Fruit fly (Drosophila melanogaster): ENCODE data around the gene CG14414.

CG14414 gene

dm6 chrX:14603600-14604182, 23.3 kb downstream of the CG14414 start (continued):
- TF ChIP-seq Abd-B (GFP tag; optimal IDR thresholded peaks at IDR 0.05), result peak; percentile 33
- TF ChIP-seq ERR (GFP tag; optimal IDR thresholded peaks at IDR 0.05), result no peak
- no peak for TF ChIP-seq ac (GFP tag; optimal IDR thresholded peaks at IDR 0.05)
- TF ChIP-seq CkIIα-i1 (GFP tag; IDR thresholded peaks at IDR 0.05), result no peak
- TF ChIP-seq Max (GFP tag; optimal IDR thresholded peaks at IDR 0.05), result no peak
- TF ChIP-seq CG2678 (tag; optimal IDR thresholded peaks at IDR 0.05), result no peak
- TF ChIP-seq sr (GFP tag; IDR thresholded peaks at IDR 0.05), result no peak
- TF ChIP-seq br (optimal IDR thresholded peaks at IDR 0.05), result no peak
- peak; percentile 67 for TF ChIP-seq Med (GFP tag)
- TF ChIP-seq bsh (GFP tag; optimal IDR thresholded peaks at IDR 0.05), result no peak
- TF ChIP-seq Side (GFP tag; optimal IDR thresholded peaks at IDR 0.05), result no peak
- TF ChIP-seq vvl (GFP tag; IDR thresholded peaks at IDR 0.05), result no peak
- no peak for TF ChIP-seq eve (GFP tag; optimal IDR thresholded peaks at IDR 0.05)
- no peak for TF ChIP-seq bab2 (GFP tag; optimal IDR thresholded peaks at IDR 0.05)
- no peak for TF ChIP-seq Spps (tag; optimal IDR thresholded peaks at IDR 0.05)
- TF ChIP-seq D19A (tag; optimal IDR thresholded peaks at IDR 0.05), result no peak
- no peak for TF ChIP-seq Nf-YC (tag; optimal IDR thresholded peaks at IDR 0.05)
- TF ChIP-seq shn (GFP tag; optimal IDR thresholded peaks at IDR 0.05), result no peak
- TF ChIP-seq CG5245 (GFP tag; optimal IDR thresholded peaks at IDR 0.05), result no peak
- no peak for TF ChIP-seq CG11723 (GFP tag; optimal IDR thresholded peaks at IDR 0.05)
- TF ChIP-seq wdn (GFP tag; IDR thresholded peaks at IDR 0.05), result no peak
- TF ChIP-seq CG12769 (tag; optimal IDR thresholded peaks at IDR 0.05), result no peak
- no peak for TF ChIP-seq CG11504 (tag; optimal IDR thresholded peaks at IDR 0.05)
- TF ChIP-seq Nf-YB (GFP tag; optimal IDR thresholded peaks at IDR 0.05), result no peak
- no peak for TF ChIP-seq CG12104 (GFP tag; optimal IDR thresholded peaks at IDR 0.05)
- TF ChIP-seq Dek (tag; optimal IDR thresholded peaks at IDR 0.05), result no peak
- peak; percentile 14 for TF ChIP-seq Lhr (GFP tag; optimal IDR thresholded peaks at IDR 0.05)
- peak; percentile 62 for TF ChIP-seq Dref (GFP tag; IDR thresholded peaks at IDR 0.05)
- no peak for TF ChIP-seq sob (GFP tag; IDR thresholded peaks at IDR 0.05)
- TF ChIP-seq ab (GFP tag; optimal IDR thresholded peaks at IDR 0.05), result no peak
- TF ChIP-seq ash1 (GFP tag; optimal IDR thresholded peaks at IDR 0.05), result no peak
- TF ChIP-seq CG6254 (GFP tag; optimal IDR thresholded peaks at IDR 0.05), result no peak
- TF ChIP-seq sima (GFP tag; optimal IDR thresholded peaks at IDR 0.05), result no peak
- no peak for TF ChIP-seq CG11456 (GFP tag; IDR thresholded peaks at IDR 0.05)
- TF ChIP-seq zfh2 (GFP tag; optimal IDR thresholded peaks at IDR 0.05), result no peak
- TF ChIP-seq esg (GFP tag; conservative IDR thresholded peaks at IDR 0.05), result no peak
- no peak for TF ChIP-seq CG1233 (GFP tag; optimal IDR thresholded peaks at IDR 0.05)
- no peak for TF ChIP-seq scrt (GFP tag; optimal IDR thresholded peaks at IDR 0.05)
- TF ChIP-seq nerfin-1 (tag; optimal IDR thresholded peaks at IDR 0.05), result no peak
- TF ChIP-seq CG10431 (GFP tag; optimal IDR thresholded peaks at IDR 0.05), result no peak
- TF ChIP-seq mam (GFP tag; optimal IDR thresholded peaks at IDR 0.05), result no peak
- TF ChIP-seq CG17186 (GFP tag; optimal IDR thresholded peaks at IDR 0.05), result no peak
- TF ChIP-seq CG7372 (GFP tag; IDR thresholded peaks at IDR 0.05), result no peak
- TF ChIP-seq gem (tag; optimal IDR thresholded peaks at IDR 0.05), result no peak
- peak; percentile 2 for TF ChIP-seq nmo (GFP tag; optimal IDR thresholded peaks at IDR 0.05)
- peak; percentile 53 for TF ChIP-seq sens (GFP tag)
- peak; percentile 34 for TF ChIP-seq pzg (GFP tag; optimal IDR thresholded peaks at IDR 0.05)
- peak; percentile 44 for TF ChIP-seq CG2116 (GFP tag; optimal IDR thresholded peaks at IDR 0.05)
- no peak for TF ChIP-seq CG7556 (GFP tag; optimal IDR thresholded peaks at IDR 0.05)
- 0 out of 3 replicates have a peak, but pooled peaks have one; percentile 20 for TF ChIP-seq row (GFP tag; IDR thresholded peaks at IDR 0.05)
- TF ChIP-seq CG3726 (GFP tag; IDR thresholded peaks at IDR 0.05), result no peak
- TF ChIP-seq Deaf1 (tag; optimal IDR thresholded peaks at IDR 0.05), result no peak

All from whole organism, embryonic.